Worm (Caenorhabditis elegans) whole organism, midembryonic: Measurements from ENCODE around the gene T14B4.1.

Source experiments
- flt-1 ChIP-seq: fragments of 200-800 bp; sonication (Bioruptor generic); IDR thresholded peaks from 2 replicates; pipeline ENCODE4 v1.3.6; 2022; ENCODE audit warnings: missing genetic modification characterization, missing compliant biosample characterization
- med-1 ChIP-seq: sonication (generic microtip); optimal IDR thresholded peaks from 2 replicates; lab custom pipeline; 2017; ENCODE audit warnings: missing genetic modification characterization, mild to moderate bottlenecking, missing compliant biosample characterization, antibody characterized with exemption, missing genetic modification reagents; ENCODE audit not compliant: insufficient read depth
- tab-1 ChIP-seq: fragments of 200-800 bp; sonication (Bioruptor generic); IDR thresholded peaks from 2 replicates; pipeline ENCODE4 v1.3.6; 2022; ENCODE audit warnings: missing genetic modification characterization, missing compliant biosample characterization
- ztf-29 ChIP-seq: fragments of 200-800 bp; sonication (Bioruptor generic); IDR thresholded peaks from 2 replicates; pipeline ENCODE4 v1.3.6; 2022; ENCODE audit warnings: missing genetic modification reagents, missing genetic modification characterization, missing compliant biosample characterization

- TF ChIP-seq tab-1 (GFP tag; lab: Robert Waterston, UW) (no peak), med-1 (no peak), ztf-29 (GFP tag; lab: Robert Waterston, UW) (no peak), flt-1 (GFP tag; lab: Robert Waterston, UW) (no peak)
Observed at ce11 chrII:6781231-6781630, 44.5 kb downstream of the T14B4.1 start.
